Worm (Caenorhabditis elegans): ENCODE data around the gene jip-1.

DNA sequence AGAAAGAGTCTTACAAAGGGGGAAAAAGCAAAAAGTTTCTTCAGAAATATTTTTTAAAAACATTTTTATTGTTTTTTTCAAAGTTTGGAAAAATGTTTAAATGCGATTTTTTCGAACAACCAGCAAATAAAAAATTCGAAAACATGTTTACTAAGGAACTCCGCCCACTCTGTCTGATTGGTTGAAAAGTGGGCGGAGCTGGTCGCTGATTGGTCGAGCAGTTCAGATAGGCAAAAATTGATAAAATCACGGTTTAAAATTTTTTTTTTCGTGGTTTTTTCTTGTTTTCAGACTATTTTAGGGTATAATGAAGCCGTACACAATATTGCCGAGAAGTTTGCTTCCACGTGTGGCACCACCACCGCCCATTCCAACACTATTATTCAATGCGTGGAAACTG lies 45.3 kb downstream of the jip-1 start:
- no peak for TF ChIP-seq him-1 (tag; optimal IDR thresholded peaks at IDR 0.05)
- TF ChIP-seq W03F9.2 (tag; optimal IDR thresholded peaks at IDR 0.05) = no peak
- no peak for TF ChIP-seq dao-5 (tag; optimal IDR thresholded peaks at IDR 0.05)
